Fruit fly (Drosophila melanogaster): Measurements from ENCODE around the gene Rpt2.

Gene Rpt2

dm6 chr3R:23921701-23922501 is 9.5 kb downstream of the Rpt2 start (continued):
- no peak for TF ChIP-seq CG11085 (GFP tag; IDR thresholded peaks at IDR 0.05)
- no peak for TF ChIP-seq run (tag; optimal IDR thresholded peaks at IDR 0.05)
- TF ChIP-seq CG6272 (GFP tag; IDR thresholded peaks at IDR 0.05), result no peak
- no peak for TF ChIP-seq Dll (GFP tag; IDR thresholded peaks at IDR 0.05; ENCODE audit: partially characterized antibody)
- no peak for TF ChIP-seq chn (GFP tag; optimal IDR thresholded peaks at IDR 0.05)
- TF ChIP-seq cas (GFP tag; IDR thresholded peaks at IDR 0.05), result no peak
- TF ChIP-seq Atf-2 (GFP tag; optimal IDR thresholded peaks at IDR 0.05), result no peak
- peak; percentile 29 for TF ChIP-seq CG1603 (tag; optimal IDR thresholded peaks at IDR 0.05)
- no peak for TF ChIP-seq nerfin-2 (GFP tag; IDR thresholded peaks at IDR 0.05; ENCODE audit: partially characterized antibody)
- TF ChIP-seq CoRest (tag; optimal IDR thresholded peaks at IDR 0.05), result peak; percentile 37
- TF ChIP-seq D19B (GFP tag; optimal IDR thresholded peaks at IDR 0.05), result no peak
- TF ChIP-seq oc (tag; optimal IDR thresholded peaks at IDR 0.05), result no peak
- TF ChIP-seq luna (GFP tag; optimal IDR thresholded peaks at IDR 0.05), result no peak
- TF ChIP-seq CG3407 (GFP tag; optimal IDR thresholded peaks at IDR 0.05), result peak; percentile 21
- peak; percentile 97 for TF ChIP-seq CG4707 (GFP tag; optimal IDR thresholded peaks at IDR 0.05)
- no peak for TF ChIP-seq Deaf1 (tag; optimal IDR thresholded peaks at IDR 0.05)
- no peak for TF ChIP-seq Vsx1 (GFP tag; optimal IDR thresholded peaks at IDR 0.05)
- TF ChIP-seq CG1602 (GFP tag; optimal IDR thresholded peaks at IDR 0.05), result no peak
- no peak for TF ChIP-seq gcm (GFP tag; optimal IDR thresholded peaks at IDR 0.05)
- 0 out of 3 replicates have a peak, but pooled peaks have one; percentile 27 for TF ChIP-seq ase (GFP tag; IDR thresholded peaks at IDR 0.05)
- TF ChIP-seq Dp (GFP tag; optimal IDR thresholded peaks at IDR 0.05), result no peak
- TF ChIP-seq Six4 (GFP tag; optimal IDR thresholded peaks at IDR 0.05), result peak; percentile 10
- no peak for TF ChIP-seq CG12744 (GFP tag; optimal IDR thresholded peaks at IDR 0.05)
- TF ChIP-seq CG4328 (GFP tag; optimal IDR thresholded peaks at IDR 0.05), result peak; percentile 35
- TF ChIP-seq Adf1 (GFP tag; IDR thresholded peaks at IDR 0.05), result peak; percentile 40; the same call in 1 of the 2 replicates
- TF ChIP-seq Antp (GFP tag; optimal IDR thresholded peaks at IDR 0.05), result no peak
- TF ChIP-seq Mes4 (GFP tag; optimal IDR thresholded peaks at IDR 0.05), result no peak
- TF ChIP-seq Asciz (GFP tag; optimal IDR thresholded peaks at IDR 0.05), result peak; percentile 19
- peak; percentile 91 for TF ChIP-seq da (GFP tag; optimal IDR thresholded peaks at IDR 0.05)
- peak; percentile 97; the same call in 3 of the 4 replicates for TF ChIP-seq chinmo (GFP tag; IDR thresholded peaks at IDR 0.05; ENCODE audit: partially characterized antibody)
- peak; percentile 30; the same call in 1 of the 3 replicates for TF ChIP-seq Optix (GFP tag; IDR thresholded peaks at IDR 0.05)
- TF ChIP-seq wor (GFP tag; IDR thresholded peaks at IDR 0.05), result no peak
- no peak for TF ChIP-seq CG2199 (GFP tag; IDR thresholded peaks at IDR 0.05)
- TF ChIP-seq CG9932 (GFP tag; IDR thresholded peaks at IDR 0.05), result peak; percentile 34; the same call in 1 of the 2 replicates
- TF ChIP-seq ham (GFP tag; IDR thresholded peaks at IDR 0.05), result no peak
- peak; percentile 53 for TF ChIP-seq HLHmδ (GFP tag; optimal IDR thresholded peaks at IDR 0.05)
- peak; percentile 21; the same call in 1 of the 2 replicates for TF ChIP-seq esg (GFP tag; conservative IDR thresholded peaks at IDR 0.05)
- peak; percentile 71 for TF ChIP-seq vvl (GFP tag; IDR thresholded peaks at IDR 0.05)
- no peak for TF ChIP-seq CG15479 (GFP tag; optimal IDR thresholded peaks at IDR 0.05)
- TF ChIP-seq maf-S (GFP tag; optimal IDR thresholded peaks at IDR 0.05), result no peak
- TF ChIP-seq Hr78 (GFP tag; optimal IDR thresholded peaks at IDR 0.05), result peak in 1 of 2 experiments; percentile 6
- peak; percentile 90 for TF ChIP-seq nau (GFP tag; optimal IDR thresholded peaks at IDR 0.05)
- no peak for TF ChIP-seq Hand (GFP tag; optimal IDR thresholded peaks at IDR 0.05)
- TF ChIP-seq kah (GFP tag; optimal IDR thresholded peaks at IDR 0.05), result peak; percentile 57
- peak; percentile 23 for TF ChIP-seq bigmax (GFP tag; optimal IDR thresholded peaks at IDR 0.05)
- peak; percentile 17; the same call in 1 of the 2 replicates for TF ChIP-seq CG9215 (GFP tag; IDR thresholded peaks at IDR 0.05)
- TF ChIP-seq Lim3 (GFP tag; IDR thresholded peaks at IDR 0.05), result no peak
- no peak for TF ChIP-seq fd64A (GFP tag; optimal IDR thresholded peaks at IDR 0.05)
- TF ChIP-seq insv (GFP tag; optimal IDR thresholded peaks at IDR 0.05), result no peak

Data from whole organism, embryonic.